Worm (Caenorhabditis elegans) whole organism, young adult: ENCODE data around the gene gap-1.

ENCODE experiments used
- B0035.1 ChIP-seq: sonication (generic microtip); optimal IDR thresholded peaks from 2 replicates; lab custom pipeline; 2016; ENCODE audit warnings: missing genetic modification characterization, mild to moderate bottlenecking, missing compliant biosample characterization, missing genotype, missing genetic modification reagents
- D2030.7 ChIP-seq: fragments of 200-800 bp; sonication (Bioruptor generic); IDR thresholded peaks from 2 replicates; pipeline ENCODE4 v1.3.6; 2022; ENCODE audit warnings: missing genetic modification reagents, missing genetic modification characterization, missing compliant biosample characterization
- F23B12.7 ChIP-seq: sonication (generic microtip); optimal IDR thresholded peaks from 2 replicates; lab custom pipeline; 2017; ENCODE audit warnings: missing genetic modification characterization, mild to moderate bottlenecking, missing compliant biosample characterization, antibody characterized with exemption, moderate library complexity; ENCODE audit not compliant: insufficient read depth
- F37B4.10 ChIP-seq: fragments of 200-800 bp; sonication (Bioruptor generic); IDR thresholded peaks from 2 replicates; pipeline ENCODE4 v1.3.6; 2022; ENCODE audit warnings: missing genetic modification characterization, missing compliant biosample characterization
- T26A5.8 ChIP-seq: sonication (generic microtip); optimal IDR thresholded peaks from 2 replicates; lab custom pipeline; 2016; ENCODE audit warnings: missing genetic modification characterization, missing compliant biosample characterization
- Y56A3A.18 ChIP-seq: fragments of 200-800 bp; sonication (Bioruptor generic); IDR thresholded peaks from 2 replicates; pipeline ENCODE4 v1.3.6; 2022; ENCODE audit warnings: missing genetic modification reagents, missing genetic modification characterization, missing compliant biosample characterization
- Y79H2A.3 ChIP-seq: fragments of 200-800 bp; sonication (Bioruptor generic); conservative IDR thresholded peaks from 2 replicates; pipeline ENCODE4 v1.3.6; 2022; ENCODE audit warnings: missing genetic modification reagents, missing genetic modification characterization, missing compliant biosample characterization
- Y95B8A.8 ChIP-seq: fragments of 200-800 bp; sonication (Bioruptor generic); IDR thresholded peaks from 2 replicates; pipeline ENCODE4 v1.3.6; 2022; ENCODE audit warnings: missing genetic modification reagents, missing genetic modification characterization, missing compliant biosample characterization
- aptf-3 ChIP-seq: fragments of 200-800 bp; sonication (Bioruptor generic); IDR thresholded peaks from 2 replicates; pipeline ENCODE4 v1.3.6; 2022; ENCODE audit warnings: missing genetic modification characterization, missing compliant biosample characterization
- bed-1 ChIP-seq: fragments of 200-800 bp; sonication (Bioruptor generic); IDR thresholded peaks from 2 replicates; pipeline ENCODE4 v1.3.6; 2022; ENCODE audit warnings: missing genetic modification reagents, missing genetic modification characterization, missing compliant biosample characterization
- ceh-58 ChIP-seq: fragments of 200-800 bp; sonication (Bioruptor generic); IDR thresholded peaks from 2 replicates; pipeline ENCODE4 v1.3.6; 2022; ENCODE audit warnings: missing genetic modification characterization, missing compliant biosample characterization
- dox-1 ChIP-seq: fragments of 200-800 bp; sonication (Bioruptor generic); IDR thresholded peaks from 2 replicates; pipeline ENCODE4 v1.3.6; 2022; ENCODE audit warnings: missing genetic modification reagents, missing genetic modification characterization, missing compliant biosample characterization
- efl-1 ChIP-seq: fragments of 150-350 bp; optimal IDR thresholded peaks from 2 replicates; lab custom pipeline; 2014; ENCODE audit warnings: missing biosample characterization, missing genetic modification reagents, missing genetic modification characterization
- egrh-3 ChIP-seq: fragments of 200-800 bp; sonication (Bioruptor generic); IDR thresholded peaks from 2 replicates; pipeline ENCODE4 v1.3.6; 2022; ENCODE audit warnings: missing genetic modification reagents, missing genetic modification characterization, missing compliant biosample characterization
- ekl-4 ChIP-seq: fragments of 200-800 bp; sonication (Bioruptor generic); IDR thresholded peaks from 2 replicates; pipeline ENCODE4 v1.3.6; 2022; ENCODE audit warnings: missing genetic modification reagents, missing genetic modification characterization, missing compliant biosample characterization
- hlh-12 ChIP-seq: sonication (generic microtip); optimal IDR thresholded peaks from 2 replicates; lab custom pipeline; 2016; ENCODE audit warnings: missing genetic modification characterization, missing compliant biosample characterization
- hlh-26 ChIP-seq: fragments of 200-800 bp; sonication (Bioruptor generic); conservative IDR thresholded peaks from 2 replicates; pipeline ENCODE4 v1.3.6; 2022; ENCODE audit warnings: missing genetic modification reagents, missing genetic modification characterization, missing compliant biosample characterization
- hmg-1.2 ChIP-seq: fragments of 200-800 bp; sonication (Bioruptor generic); IDR thresholded peaks from 2 replicates; pipeline ENCODE4 v1.3.6; 2022; ENCODE audit warnings: missing genetic modification reagents, missing genetic modification characterization, missing compliant biosample characterization
- lag-1 ChIP-seq: fragments of 200-800 bp; sonication (Bioruptor generic); IDR thresholded peaks from 2 replicates; pipeline ENCODE4 v1.3.6; 2022; ENCODE audit warnings: missing genetic modification reagents, missing genetic modification characterization, missing compliant biosample characterization
- lsy-27 ChIP-seq: sonication (generic microtip); optimal IDR thresholded peaks from 2 replicates; lab custom pipeline; 2017; ENCODE audit warnings: missing genetic modification characterization, mild to moderate bottlenecking, missing compliant biosample characterization, antibody characterized with exemption, missing genotype, borderline replicate concordance; ENCODE audit not compliant: insufficient read depth
- nhr-80 ChIP-seq: sonication (generic microtip); optimal IDR thresholded peaks from 2 replicates; lab custom pipeline; 2016; ENCODE audit warnings: missing genetic modification characterization, missing compliant biosample characterization
- rcor-1 ChIP-seq: fragments of 200-800 bp; sonication (Bioruptor generic); IDR thresholded peaks from 2 replicates; pipeline ENCODE4 v1.3.6; 2022; ENCODE audit warnings: missing genetic modification reagents, missing genetic modification characterization, missing compliant biosample characterization
- snpc-3.4 ChIP-seq: sonication (generic microtip); optimal IDR thresholded peaks from 2 replicates; lab custom pipeline; 2017; ENCODE audit warnings: missing genetic modification characterization, mild to moderate bottlenecking, missing compliant biosample characterization, antibody characterized with exemption, moderate library complexity, missing genotype, missing genetic modification reagents
- snpc-4 ChIP-seq, 5 experiments: fragments of 150-350 bp in 1 of 5; sonication (generic microtip) in 4 of 5; optimal IDR thresholded peaks; 2 replicates each; lab custom pipeline; 2014 to 2018; ENCODE audit warnings: missing genetic modification characterization in 5 of 5, missing biosample characterization in 3 of 5, antibody characterized with exemption in 2 of 5, mild to moderate bottlenecking in 2 of 5, missing compliant biosample characterization in 2 of 5, missing genotype in 2 of 5, moderate library complexity in 2 of 5, missing genetic modification reagents in 1 of 5
- tlf-1 ChIP-seq: fragments of 200-800 bp; sonication (Bioruptor generic); optimal IDR thresholded peaks from 2 replicates; lab custom pipeline; 2018; ENCODE audit warnings: mild to moderate bottlenecking, missing genetic modification characterization, missing compliant biosample characterization
- xnd-1 ChIP-seq: sonication (generic microtip); optimal IDR thresholded peaks from 2 replicates; lab custom pipeline; 2016; ENCODE audit warnings: missing genotype, missing genetic modification reagents, missing genetic modification characterization, missing compliant biosample characterization
- zfh-2 ChIP-seq: fragments of 200-800 bp; sonication (Bioruptor generic); conservative IDR thresholded peaks from 2 replicates; pipeline ENCODE4 v1.3.6; 2022; ENCODE audit warnings: missing genetic modification reagents, missing genetic modification characterization, missing compliant biosample characterization
- ztf-25 ChIP-seq: fragments of 200-800 bp; sonication (Bioruptor generic); IDR thresholded peaks from 2 replicates; pipeline ENCODE4 v1.3.6; 2022; ENCODE audit warnings: missing genetic modification reagents, missing genetic modification characterization, missing compliant biosample characterization
- ztf-3 ChIP-seq: fragments of 200-800 bp; sonication (Bioruptor generic); optimal IDR thresholded peaks from 2 replicates; lab custom pipeline; 2018; ENCODE audit warnings: mild to moderate bottlenecking, missing genetic modification characterization, missing compliant biosample characterization
- ztf-6 ChIP-seq: fragments of 200-800 bp; sonication (Bioruptor generic); IDR thresholded peaks from 2 replicates; pipeline ENCODE4 v1.3.6; 2022; ENCODE audit warnings: missing genetic modification reagents, missing genetic modification characterization, missing compliant biosample characterization

The gap-1 gene

DNA sequence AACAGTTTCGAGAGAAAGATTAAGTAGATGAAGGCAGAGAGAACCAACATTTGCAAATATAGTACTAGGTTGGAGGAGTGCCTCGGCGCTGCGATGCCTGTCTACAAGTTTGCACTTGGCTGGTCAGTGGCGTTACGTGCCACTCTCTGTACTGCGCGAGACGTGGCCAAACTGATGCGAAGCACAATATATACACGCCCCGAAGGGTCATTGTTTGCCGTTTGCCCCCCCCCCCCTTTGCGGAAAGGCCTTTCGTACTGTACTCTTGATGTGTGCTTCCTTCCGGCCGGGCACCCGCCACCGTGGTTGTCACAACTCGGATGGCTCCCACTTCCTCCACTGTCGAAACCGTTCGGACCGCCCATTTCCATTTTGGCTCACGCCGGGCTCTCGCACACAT is 19.8 kb downstream of the gap-1 start:
- TF ChIP-seq rcor-1 (no peak), T26A5.8 (no peak), F23B12.7 (no peak), snpc-3.4 (tag; lab: Kevin White, UChicago) (no peak), efl-1 (GFP tag; lab: Kevin White, UChicago) (no peak), hmg-1.2 (GFP tag; lab: Robert Waterston, UW) (no peak), zfh-2 (GFP tag; lab: Robert Waterston, UW) (0 out of 2 replicates have a peak, but pooled peaks have one; percentile 13), ztf-3 (GFP tag; lab: Kevin White, UChicago) (no peak), hlh-26 (GFP tag; lab: Robert Waterston, UW) (no peak)
- TF ChIP-seq, all 124 proteins: peak for 1

DNA sequence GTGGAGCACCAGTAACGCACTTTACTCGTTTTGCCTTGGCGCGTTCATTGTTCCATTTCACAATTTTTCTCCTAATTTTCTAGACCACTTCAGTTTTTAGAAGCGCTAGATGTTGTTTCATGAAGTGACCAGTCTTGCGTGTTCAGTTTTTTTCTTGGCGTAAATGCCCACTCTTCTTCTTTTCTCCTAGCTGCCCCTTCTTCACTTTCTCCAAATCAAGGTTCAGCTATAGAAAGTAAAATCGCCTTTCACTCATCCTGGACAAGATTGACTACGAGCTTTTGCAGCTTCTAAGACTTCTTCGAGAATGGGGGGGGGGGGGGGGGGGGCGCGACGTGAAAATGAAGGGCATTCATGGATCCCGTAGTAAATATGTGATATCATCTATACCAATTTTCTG is 20.4 kb downstream of the gap-1 start:
- no peak for TF ChIP-seq ceh-58 (GFP tag; lab: Robert Waterston, UW)
- TF ChIP-seq ztf-6 (GFP tag; lab: Robert Waterston, UW), result no peak
- TF ChIP-seq dox-1 (GFP tag; lab: Robert Waterston, UW), result no peak
- no peak for TF ChIP-seq Y79H2A.3
- no peak for TF ChIP-seq aptf-3
- no peak for TF ChIP-seq tlf-1 (GFP tag; lab: Kevin White, UChicago)
- no peak for TF ChIP-seq ztf-25 (GFP tag; lab: Robert Waterston, UW)
- no peak for TF ChIP-seq lag-1 (GFP tag; lab: Robert Waterston, UW)
- no peak for TF ChIP-seq ztf-3 (GFP tag; lab: Kevin White, UChicago)
- no peak for TF ChIP-seq lsy-27 (tag; lab: Kevin White, UChicago)
- no peak for TF ChIP-seq efl-1 (GFP tag; lab: Kevin White, UChicago)
- no peak for TF ChIP-seq hmg-1.2 (GFP tag; lab: Robert Waterston, UW)
- no peak for TF ChIP-seq D2030.7 (GFP tag; lab: Robert Waterston, UW)
- TF ChIP-seq bed-1 (GFP tag; lab: Robert Waterston, UW), result no peak
- no peak for TF ChIP-seq Y56A3A.18
- TF ChIP-seq snpc-4 (GFP tag; optimal IDR thresholded peaks at IDR 0.05; lab: Kevin White, UChicago), result no peak
- TF ChIP-seq snpc-4 (tag; optimal IDR thresholded peaks at IDR 0.05; lab: Kevin White, UChicago), result no peak
- TF ChIP-seq, all 124 proteins: peak for 0

DNA sequence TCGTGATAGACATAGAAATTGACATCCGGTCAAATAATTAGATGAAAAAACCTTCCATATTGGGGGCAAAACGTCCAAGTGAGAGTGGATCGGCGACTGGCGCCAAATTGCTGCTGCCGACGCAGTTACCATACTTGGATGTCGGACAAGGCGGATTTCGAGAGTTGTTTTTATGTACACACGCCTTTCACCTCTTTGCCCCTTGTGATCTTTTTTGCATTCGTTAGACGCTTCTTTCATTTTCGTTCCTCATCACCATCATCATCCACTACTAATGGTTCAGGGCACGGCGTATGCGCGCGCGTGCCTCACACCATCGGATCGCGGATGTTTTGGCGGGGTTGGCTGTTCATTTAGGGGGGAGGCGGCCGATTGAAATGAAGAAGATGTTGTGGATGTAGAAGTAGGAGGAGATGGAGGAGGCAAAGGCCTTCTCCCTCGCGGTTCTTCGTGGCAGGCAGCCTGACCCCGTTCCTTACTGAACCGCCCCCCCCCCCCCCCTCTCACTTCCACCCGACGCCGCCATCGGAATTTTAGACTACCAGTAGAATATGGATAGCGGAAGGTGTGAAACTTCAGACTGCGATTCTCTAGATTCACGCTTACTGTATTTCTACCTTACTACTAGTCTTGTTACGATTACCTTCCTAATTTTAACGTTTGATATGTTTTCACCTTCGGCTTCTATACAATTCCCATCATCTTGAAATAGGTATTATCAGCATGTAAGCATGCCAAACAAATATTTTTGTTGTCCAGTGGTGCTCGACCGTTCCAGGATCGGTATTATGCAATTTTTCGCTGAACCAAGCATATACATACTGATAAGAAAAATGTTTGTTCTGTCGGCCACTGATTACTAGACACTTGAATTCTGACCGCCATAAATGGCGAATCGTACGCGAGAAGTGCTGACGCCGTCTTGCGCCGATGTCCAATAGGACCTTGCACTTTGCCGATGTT is 21.4 kb downstream of the gap-1 start:
- 0 out of 2 replicates have a peak, but pooled peaks have one; percentile 18 for TF ChIP-seq F37B4.10 (GFP tag; lab: Robert Waterston, UW)
- peak; percentile 78; the same call in 1 of the 2 replicates for TF ChIP-seq egrh-3 (GFP tag; lab: Robert Waterston, UW)
- TF ChIP-seq nhr-80 (tag; lab: Kevin White, UChicago), result peak; percentile 16
- TF ChIP-seq hlh-12, result no peak
- 0 out of 2 replicates have a peak, but pooled peaks have one; percentile 28 for TF ChIP-seq ekl-4
- no peak for TF ChIP-seq xnd-1 (tag; lab: Kevin White, UChicago)
- TF ChIP-seq ceh-58 (GFP tag; lab: Robert Waterston, UW), result no peak
- no peak for TF ChIP-seq Y95B8A.8 (GFP tag; lab: Robert Waterston, UW)
- TF ChIP-seq zfh-2 (GFP tag; lab: Robert Waterston, UW), result peak; percentile 85

DNA sequence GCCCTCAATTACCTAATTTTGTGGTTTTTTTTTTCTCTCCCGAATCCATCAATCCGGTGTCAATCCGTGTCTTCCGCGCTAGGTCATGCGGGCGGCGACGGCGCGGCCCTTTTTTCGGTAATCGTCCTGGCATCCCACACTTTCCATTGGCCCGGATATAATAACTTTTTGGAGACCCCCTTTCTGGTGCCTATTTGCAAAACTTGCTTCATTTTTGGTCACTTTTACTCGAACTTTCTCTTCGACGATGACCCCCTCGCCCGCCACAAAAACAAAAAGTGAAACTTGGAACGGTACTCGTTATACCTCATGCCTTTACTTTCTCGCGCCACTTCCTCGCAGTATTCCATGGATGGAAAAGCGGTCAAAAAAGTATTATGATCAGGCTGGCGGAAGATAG is 22.1 kb downstream of the gap-1 start:
- TF ChIP-seq zfh-2 (GFP tag; lab: Robert Waterston, UW), result 0 out of 2 replicates have a peak, but pooled peaks have one; percentile 28
- no peak for TF ChIP-seq B0035.1 (tag; lab: Kevin White, UChicago)
